Worm (Caenorhabditis elegans) whole organism, L1 larva: ENCODE results near the gene klp-19.

Source experiments
- elt-2 ChIP-seq: sonication (generic microtip); optimal IDR thresholded peaks from 2 replicates; lab custom pipeline; 2016; ENCODE audit warnings: missing genetic modification characterization, mild to moderate bottlenecking, inconsistent platforms, missing compliant biosample characterization, missing genetic modification reagents
- lin-15B ChIP-seq: fragments of 150-350 bp; sonication (generic microtip); optimal IDR thresholded peaks from 3 replicates; lab custom pipeline; 2014; ENCODE audit warnings: missing biosample characterization, missing genetic modification characterization
- lsy-2 ChIP-seq, 2 experiments: fragments of 150-350 bp; optimal IDR thresholded peaks; 2 replicates each; lab custom pipeline; 2014; ENCODE audit warnings: missing biosample characterization in 2 of 2, missing genetic modification characterization in 2 of 2
- nhr-28 ChIP-seq: fragments of 150-350 bp; optimal IDR thresholded peaks from 2 replicates; lab custom pipeline; 2014; ENCODE audit warnings: missing biosample characterization, missing genetic modification characterization
- nhr-90 ChIP-seq: sonication (generic microtip); optimal IDR thresholded peaks from 2 replicates; lab custom pipeline; 2016; ENCODE audit warnings: mild to moderate bottlenecking, missing genetic modification characterization, missing compliant biosample characterization; ENCODE audit not compliant: poor library complexity

DNA sequence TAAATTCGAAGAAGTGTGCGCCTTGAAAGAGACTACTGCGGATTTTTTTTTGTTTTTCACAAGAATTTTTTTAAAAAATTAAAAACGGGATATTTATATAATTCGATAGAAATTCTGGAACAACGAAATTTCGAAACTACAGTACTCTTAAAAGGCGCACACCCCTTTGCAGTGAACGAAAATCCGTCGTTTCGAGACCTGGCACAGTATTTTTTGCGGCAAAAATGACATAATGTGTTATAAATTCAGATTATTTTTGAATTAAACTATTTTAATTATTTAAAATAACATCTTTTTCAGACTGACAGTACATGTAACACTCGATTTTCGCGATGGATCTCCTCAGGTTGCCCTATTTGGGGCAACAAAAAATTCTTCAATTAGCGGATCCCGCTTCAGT, 44.1 kb downstream of the klp-19 start, which contains the start of gene F56A8.4:
- no peak for TF ChIP-seq lin-15B (tag; lab: Kevin White, UChicago)
- TF ChIP-seq nhr-28 (tag; lab: Kevin White, UChicago) = no peak
- no peak for TF ChIP-seq nhr-90
- no peak for TF ChIP-seq elt-2
- no peak for TF ChIP-seq lsy-2 (tag; optimal IDR thresholded peaks at IDR 0.05; lab: Kevin White, UChicago)
